Fruit fly (Drosophila melanogaster) whole organism, embryonic: ENCODE results near the gene CG31827.
"Not testable (repeated sequence)": the region's sequence is repeated elsewhere in the genome, so short reads cannot be mapped to it uniquely, and the experiment has no call there.

Experiments
- CG15269 ChIP-seq: fragments of 200-800 bp; sonication (Bioruptor generic); optimal IDR thresholded peaks from 2 replicates; lab custom pipeline; 2018; ENCODE audit warnings: missing biosample characterization, mild to moderate bottlenecking, missing genetic modification characterization, moderate library complexity
- CG16815 ChIP-seq: fragments of 200-800 bp; sonication (Bioruptor generic); optimal IDR thresholded peaks from 3 replicates; lab custom pipeline; 2017; ENCODE audit warnings: missing biosample characterization, mild to moderate bottlenecking, missing genetic modification characterization
- CG31388 ChIP-seq: fragments of 200-800 bp; sonication (Bioruptor generic); optimal IDR thresholded peaks from 2 replicates; lab custom pipeline; 2016; ENCODE audit warnings: missing biosample characterization, missing genetic modification characterization
- CG34376 ChIP-seq: fragments of 200-800 bp; sonication (Bioruptor generic); optimal IDR thresholded peaks from 2 replicates; lab custom pipeline; 2018; ENCODE audit warnings: missing biosample characterization, mild to moderate bottlenecking, missing genetic modification characterization
- CG7786 ChIP-seq: fragments of 200-800 bp; sonication (Bioruptor generic); optimal IDR thresholded peaks from 2 replicates; lab custom pipeline; 2016; ENCODE audit warnings: missing biosample characterization, missing genetic modification characterization
- Gug ChIP-seq: fragments of 200-800 bp; sonication (Bioruptor generic); IDR thresholded peaks from 4 replicates; pipeline ENCODE4 v1.3.6; 2022; ENCODE audit warnings: missing biosample characterization, missing genetic modification characterization
- Kr ChIP-seq: fragments of 200-800 bp; sonication (Bioruptor generic); optimal IDR thresholded peaks from 2 replicates; lab custom pipeline; 2017; ENCODE audit warnings: missing biosample characterization, mild to moderate bottlenecking, missing genetic modification characterization
- Meics ChIP-seq: fragments of 200-800 bp; sonication (Bioruptor generic); optimal IDR thresholded peaks from 2 replicates; lab custom pipeline; 2017; ENCODE audit warnings: missing biosample characterization, mild to moderate bottlenecking, missing genetic modification characterization
- Pdp1 ChIP-seq, 2 experiments: fragments of 200-800 bp; sonication (Bioruptor generic); optimal IDR thresholded peaks; 3 replicates each; lab custom pipeline; 2016; ENCODE audit warnings: missing biosample characterization in 2 of 2, missing genetic modification characterization in 2 of 2, mild to moderate bottlenecking in 1 of 2, moderate library complexity in 1 of 2
- Trl ChIP-seq, 3 experiments: fragments of >200 bp in 2 of 3; fragments of 200-800 bp in 1 of 3; sonication (Bioruptor generic) in 1 of 3; optimal IDR thresholded peaks; 2 replicates in 1 of 3; 3 replicates in 2 of 3; lab custom pipeline; 2016 to 2017; ENCODE audit warnings: missing biosample characterization in 1 of 3, missing genetic modification characterization in 1 of 3
- Vsx1 ChIP-seq: fragments of 200-800 bp; sonication (Bioruptor generic); optimal IDR thresholded peaks from 2 replicates; lab custom pipeline; 2017; ENCODE audit warnings: missing biosample characterization, mild to moderate bottlenecking, missing genetic modification characterization, missing genetic modification reagents
- amos ChIP-seq: fragments of 200-800 bp; sonication (Bioruptor generic); IDR thresholded peaks from 2 replicates; pipeline ENCODE4 v1.3.6; 2022; ENCODE audit warnings: missing biosample characterization, missing genetic modification characterization; ENCODE audit not compliant: partially characterized antibody
- ara ChIP-seq: fragments of 200-800 bp; sonication (Bioruptor generic); IDR thresholded peaks from 2 replicates; pipeline ENCODE4 v1.3.6; 2022; ENCODE audit warnings: missing biosample characterization, missing genetic modification characterization
- ato ChIP-seq: fragments of 200-800 bp; sonication (Bioruptor generic); IDR thresholded peaks from 2 replicates; pipeline ENCODE4 v1.3.6; 2022; ENCODE audit warnings: missing biosample characterization, missing genetic modification characterization; ENCODE audit not compliant: partially characterized antibody
- fd64A ChIP-seq: fragments of 200-800 bp; sonication (Bioruptor generic); optimal IDR thresholded peaks from 3 replicates; lab custom pipeline; 2018; ENCODE audit warnings: missing biosample characterization, mild to moderate bottlenecking, missing genetic modification characterization
- gem ChIP-seq: fragments of 200-800 bp; sonication (Bioruptor generic); optimal IDR thresholded peaks from 2 replicates; lab custom pipeline; 2019; ENCODE audit warnings: missing biosample characterization, mild to moderate bottlenecking, missing genetic modification characterization, moderate library complexity
- grau ChIP-seq: fragments of 200-800 bp; optimal IDR thresholded peaks from 3 replicates; lab custom pipeline; 2019; ENCODE audit warnings: missing biosample characterization, mild to moderate bottlenecking, missing genetic modification characterization, moderate library complexity
- sim ChIP-seq: fragments of 200-800 bp; sonication (Bioruptor generic); IDR thresholded peaks from 2 replicates; pipeline ENCODE4 v1.3.6; 2022; ENCODE audit warnings: missing biosample characterization, missing genetic modification characterization
- sima ChIP-seq: fragments of 200-800 bp; sonication (Bioruptor generic); optimal IDR thresholded peaks from 2 replicates; lab custom pipeline; 2016; ENCODE audit warnings: missing biosample characterization, missing genetic modification characterization
- toy ChIP-seq: fragments of 200-800 bp; sonication (Bioruptor generic); IDR thresholded peaks from 2 replicates; pipeline ENCODE4 v1.3.6; 2022; ENCODE audit warnings: missing biosample characterization, missing genetic modification characterization
- trh ChIP-seq: fragments of 200-800 bp; sonication (Bioruptor generic); optimal IDR thresholded peaks from 2 replicates; lab custom pipeline; 2016; ENCODE audit warnings: missing biosample characterization, missing genetic modification characterization
- unpg ChIP-seq: fragments of 200-800 bp; sonication (Bioruptor generic); optimal IDR thresholded peaks from 3 replicates; lab custom pipeline; 2018; ENCODE audit warnings: missing biosample characterization, mild to moderate bottlenecking, missing genetic modification characterization, moderate library complexity
- zfh2 ChIP-seq: fragments of 200-800 bp; sonication (Bioruptor generic); optimal IDR thresholded peaks from 2 replicates; lab custom pipeline; 2016; ENCODE audit warnings: missing biosample characterization, missing genetic modification characterization

The CG31827 gene

DNA sequence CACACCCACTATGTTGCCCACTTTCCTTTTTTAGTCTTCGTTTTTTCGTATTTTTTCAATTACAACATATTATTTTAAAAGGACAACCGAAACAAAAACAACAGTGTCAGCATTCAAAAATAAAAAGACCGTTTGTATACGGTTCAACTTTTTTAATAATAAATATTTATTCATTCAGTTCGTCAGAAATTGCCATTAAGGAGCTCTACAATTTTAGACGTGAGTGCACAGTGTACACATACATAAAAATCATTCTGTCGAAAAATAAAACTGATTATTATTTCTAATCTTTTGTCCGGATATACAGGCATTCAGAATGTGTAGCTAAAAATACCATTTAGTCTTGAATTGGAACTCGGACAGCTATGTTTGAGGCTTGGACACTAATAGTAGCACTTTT, at the start of gene CG31827:
Gene CG31827 (plus strand): TSS at position 301 of the 400 bp plus-strand sequence.
- not testable (repeated sequence) for TF ChIP-seq amos (GFP tag; lab: Robert Waterston, UW); ara; sima (GFP tag; lab: Kevin White, UChicago)

DNA sequence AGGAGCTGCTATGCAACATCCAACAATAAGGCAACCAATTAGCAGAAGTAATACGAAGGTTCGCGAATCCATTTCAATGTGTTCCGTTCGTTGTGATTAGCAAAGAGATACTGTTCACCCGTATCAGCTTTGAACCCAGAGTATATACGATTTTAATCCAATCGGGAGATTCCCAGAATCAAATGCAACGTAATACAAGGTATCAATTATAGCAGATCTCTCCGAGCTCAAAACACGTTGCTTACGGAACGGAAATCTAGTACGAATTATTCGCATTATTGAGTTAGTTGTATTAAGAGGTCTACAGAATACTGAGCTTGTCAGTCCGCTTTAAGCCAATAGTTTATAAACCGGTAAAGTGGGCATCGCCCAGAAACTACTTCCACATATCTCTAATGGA, 45.6 kb upstream of the CG31827 start, which contains the start of gene CG44141:
Gene CG44141 (minus strand): TSS at position 101 of the 400 bp plus-strand sequence.
- not testable (repeated sequence) for TF ChIP-seq Kr; Vsx1 (GFP tag; lab: Kevin White, UChicago); CG34376 (GFP tag; lab: Kevin White, UChicago)

DNA sequence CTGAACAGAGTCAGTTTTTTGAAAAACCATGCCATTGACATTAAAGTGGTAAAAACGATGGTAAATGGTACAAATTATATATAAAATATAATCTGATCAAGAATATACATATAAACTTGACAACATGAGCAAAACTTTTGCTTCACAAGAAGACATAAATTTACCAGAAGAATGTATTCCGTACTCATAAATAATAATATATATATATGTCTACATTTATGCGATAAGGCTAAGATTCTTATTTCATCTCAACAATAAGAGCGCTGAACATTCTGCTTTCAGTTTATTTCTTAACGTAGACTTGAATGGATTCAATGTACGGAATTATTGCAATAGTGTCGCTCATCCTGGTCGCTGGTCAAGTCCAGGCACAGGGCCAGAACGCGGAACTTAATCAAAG, 44.2 kb upstream of the CG31827 start, which contains the start of gene CG18477:
Gene CG18477 (plus strand): TSS at position 301 of the 400 bp plus-strand sequence.
- TF ChIP-seq CG7786 (GFP tag; lab: Kevin White, UChicago); Meics; ato (GFP tag; lab: Robert Waterston, UW): not testable (repeated sequence)

DNA sequence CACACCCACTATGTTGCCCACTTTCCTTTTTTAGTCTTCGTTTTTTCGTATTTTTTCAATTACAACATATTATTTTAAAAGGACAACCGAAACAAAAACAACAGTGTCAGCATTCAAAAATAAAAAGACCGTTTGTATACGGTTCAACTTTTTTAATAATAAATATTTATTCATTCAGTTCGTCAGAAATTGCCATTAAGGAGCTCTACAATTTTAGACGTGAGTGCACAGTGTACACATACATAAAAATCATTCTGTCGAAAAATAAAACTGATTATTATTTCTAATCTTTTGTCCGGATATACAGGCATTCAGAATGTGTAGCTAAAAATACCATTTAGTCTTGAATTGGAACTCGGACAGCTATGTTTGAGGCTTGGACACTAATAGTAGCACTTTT, 35.1 kb upstream of the CG31827 start, which contains the start of gene CG18478:
Gene CG18478 (plus strand): TSS at position 301 of the 400 bp plus-strand sequence.
- TF ChIP-seq sim (GFP tag; lab: Robert Waterston, UW); trh (GFP tag; lab: Kevin White, UChicago); Pdp1 (GFP tag; optimal IDR thresholded peaks at IDR 0.05; lab: Kevin White, UChicago): not testable (repeated sequence)
- TF ChIP-seq, all 482 proteins: peak for 0; not testable (repeated sequence) for 482

DNA sequence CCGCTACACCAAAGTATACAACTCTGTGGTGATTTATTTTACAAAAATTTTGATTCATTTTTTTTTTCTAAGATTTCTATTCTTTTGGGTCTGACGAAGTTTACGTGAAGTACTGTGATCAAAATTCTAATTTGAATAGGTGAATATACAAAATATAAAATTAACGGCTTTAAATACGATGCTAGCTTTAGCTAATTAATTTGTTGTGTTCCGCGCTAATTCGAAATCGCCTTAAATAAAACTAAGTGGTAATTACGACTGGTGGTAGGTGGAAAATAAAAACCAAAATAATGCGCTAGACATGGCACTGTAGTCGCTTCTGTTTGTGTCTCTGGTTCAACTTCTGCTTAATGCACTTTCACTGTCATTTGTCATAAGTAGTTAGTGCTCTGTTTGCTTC, 29.0 kb upstream of the CG31827 start, which contains the start of gene CG43923:
Gene CG43923 (minus strand): TSS at position 101 of the 400 bp plus-strand sequence.
- TF ChIP-seq zfh2 (GFP tag; lab: Kevin White, UChicago); grau (tag; lab: Kevin White, UChicago); toy: not testable (repeated sequence)

DNA sequence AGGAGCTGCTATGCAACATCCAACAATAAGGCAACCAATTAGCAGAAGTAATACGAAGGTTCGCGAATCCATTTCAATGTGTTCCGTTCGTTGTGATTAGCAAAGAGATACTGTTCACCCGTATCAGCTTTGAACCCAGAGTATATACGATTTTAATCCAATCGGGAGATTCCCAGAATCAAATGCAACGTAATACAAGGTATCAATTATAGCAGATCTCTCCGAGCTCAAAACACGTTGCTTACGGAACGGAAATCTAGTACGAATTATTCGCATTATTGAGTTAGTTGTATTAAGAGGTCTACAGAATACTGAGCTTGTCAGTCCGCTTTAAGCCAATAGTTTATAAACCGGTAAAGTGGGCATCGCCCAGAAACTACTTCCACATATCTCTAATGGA, 10.6 kb upstream of the CG31827 start, which contains the start of gene CG44140:
Gene CG44140 (minus strand): TSS at position 101 of the 400 bp plus-strand sequence.
- TF ChIP-seq CG16815 (GFP tag; lab: Kevin White, UChicago); unpg (GFP tag; lab: Kevin White, UChicago); fd64A: not testable (repeated sequence)

DNA sequence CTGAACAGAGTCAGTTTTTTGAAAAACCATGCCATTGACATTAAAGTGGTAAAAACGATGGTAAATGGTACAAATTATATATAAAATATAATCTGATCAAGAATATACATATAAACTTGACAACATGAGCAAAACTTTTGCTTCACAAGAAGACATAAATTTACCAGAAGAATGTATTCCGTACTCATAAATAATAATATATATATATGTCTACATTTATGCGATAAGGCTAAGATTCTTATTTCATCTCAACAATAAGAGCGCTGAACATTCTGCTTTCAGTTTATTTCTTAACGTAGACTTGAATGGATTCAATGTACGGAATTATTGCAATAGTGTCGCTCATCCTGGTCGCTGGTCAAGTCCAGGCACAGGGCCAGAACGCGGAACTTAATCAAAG, 9.2 kb upstream of the CG31827 start, which contains the start of gene CG31780:
Gene CG31780 (plus strand): TSS at position 301 of the 400 bp plus-strand sequence.
- TF ChIP-seq Trl (optimal IDR thresholded peaks at IDR 0.05; lab: Kevin White, UChicago); Trl (GFP tag; optimal IDR thresholded peaks at IDR 0.05; lab: Kevin White, UChicago); CG31388 (GFP tag; lab: Kevin White, UChicago); Gug (GFP tag; lab: Robert Waterston, UW): not testable (repeated sequence)
- TF ChIP-seq, all 482 proteins: peak for 0; not testable (repeated sequence) for 482

DNA sequence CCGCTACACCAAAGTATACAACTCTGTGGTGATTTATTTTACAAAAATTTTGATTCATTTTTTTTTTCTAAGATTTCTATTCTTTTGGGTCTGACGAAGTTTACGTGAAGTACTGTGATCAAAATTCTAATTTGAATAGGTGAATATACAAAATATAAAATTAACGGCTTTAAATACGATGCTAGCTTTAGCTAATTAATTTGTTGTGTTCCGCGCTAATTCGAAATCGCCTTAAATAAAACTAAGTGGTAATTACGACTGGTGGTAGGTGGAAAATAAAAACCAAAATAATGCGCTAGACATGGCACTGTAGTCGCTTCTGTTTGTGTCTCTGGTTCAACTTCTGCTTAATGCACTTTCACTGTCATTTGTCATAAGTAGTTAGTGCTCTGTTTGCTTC, 6.0 kb downstream of the CG31827 start, which contains the start of gene CG43924:
Gene CG43924 (minus strand): TSS at position 101 of the 400 bp plus-strand sequence.
- not testable (repeated sequence) for TF ChIP-seq sima (GFP tag; lab: Kevin White, UChicago); CG15269; gem (tag; lab: Kevin White, UChicago)
- TF ChIP-seq, all 482 proteins: peak for 0; not testable (repeated sequence) for 482
